Fruit fly (Drosophila melanogaster) whole organism, embryonic: ENCODE data around the gene CG42355.

Source experiments
- Asciz ChIP-seq: fragments of 200-800 bp; sonication (Bioruptor generic); optimal IDR thresholded peaks from 2 replicates; lab custom pipeline; 2017; ENCODE audit warnings: missing biosample characterization, mild to moderate bottlenecking, missing genetic modification characterization, missing genetic modification reagents
- CG10431 ChIP-seq: fragments of 200-800 bp; sonication (Bioruptor generic); optimal IDR thresholded peaks from 3 replicates; lab custom pipeline; 2018; ENCODE audit warnings: missing biosample characterization, mild to moderate bottlenecking, missing genetic modification characterization
- CG10462 ChIP-seq: fragments of 200-800 bp; sonication (Bioruptor generic); optimal IDR thresholded peaks from 2 replicates; lab custom pipeline; 2016; ENCODE audit warnings: missing biosample characterization, missing genetic modification characterization
- CG11723 ChIP-seq: fragments of 200-800 bp; sonication (Bioruptor generic); optimal IDR thresholded peaks from 2 replicates; lab custom pipeline; 2017; ENCODE audit warnings: missing biosample characterization, mild to moderate bottlenecking, missing genetic modification characterization
- CG12104 ChIP-seq: fragments of 200-800 bp; sonication (Bioruptor generic); optimal IDR thresholded peaks from 3 replicates; lab custom pipeline; 2016; ENCODE audit warnings: missing biosample characterization, missing genetic modification characterization
- CG17612 ChIP-seq: fragments of 200-800 bp; sonication (Bioruptor generic); IDR thresholded peaks from 2 replicates; pipeline ENCODE4 v1.3.6; 2022; ENCODE audit warnings: missing biosample characterization, missing genetic modification characterization
- CG17802 ChIP-seq: fragments of 200-800 bp; sonication (Bioruptor generic); optimal IDR thresholded peaks from 2 replicates; lab custom pipeline; 2018; ENCODE audit warnings: missing biosample characterization, mild to moderate bottlenecking, missing genetic modification characterization, moderate library complexity
- CG2875 ChIP-seq: fragments of 200-800 bp; sonication (Bioruptor generic); optimal IDR thresholded peaks from 2 replicates; lab custom pipeline; 2017; ENCODE audit warnings: missing biosample characterization, mild to moderate bottlenecking, missing genetic modification characterization, missing genetic modification reagents
- CG3847 ChIP-seq: fragments of 200-800 bp; sonication (Bioruptor generic); IDR thresholded peaks from 2 replicates; pipeline ENCODE4 v1.3.6; 2022; ENCODE audit warnings: missing biosample characterization, missing genetic modification characterization
- CG6791 ChIP-seq: fragments of 200-800 bp; sonication (Bioruptor generic); IDR thresholded peaks from 3 replicates; pipeline ENCODE4 v1.3.6; 2022; ENCODE audit warnings: missing biosample characterization, missing genetic modification characterization; ENCODE audit not compliant: partially characterized antibody
- CG7271 ChIP-seq: fragments of 200-800 bp; sonication (Bioruptor generic); optimal IDR thresholded peaks from 2 replicates; lab custom pipeline; 2018; ENCODE audit warnings: missing biosample characterization, mild to moderate bottlenecking, missing genetic modification characterization, moderate library complexity
- H2.0 ChIP-seq: fragments of 200-800 bp; sonication (Bioruptor generic); IDR thresholded peaks from 2 replicates; pipeline ENCODE4 v1.3.6; 2022; ENCODE audit warnings: missing biosample characterization, missing genetic modification characterization
- Hmr ChIP-seq: fragments of 200-800 bp; sonication (Bioruptor generic); optimal IDR thresholded peaks from 3 replicates; lab custom pipeline; 2017; ENCODE audit warnings: mild to moderate bottlenecking, missing biosample characterization, missing genetic modification reagents, missing genetic modification characterization
- MBD-R2 ChIP-seq: fragments of 200-800 bp; sonication (Bioruptor generic); IDR thresholded peaks from 2 replicates; pipeline ENCODE4 v1.3.6; 2022; ENCODE audit warnings: missing biosample characterization, missing genetic modification characterization
- NFAT ChIP-seq: fragments of 200-800 bp; sonication (Bioruptor generic); IDR thresholded peaks from 2 replicates; pipeline ENCODE4 v1.3.6; 2022; ENCODE audit warnings: missing biosample characterization, missing genetic modification characterization
- Oaz ChIP-seq: fragments of 200-800 bp; sonication (Bioruptor generic); IDR thresholded peaks from 2 replicates; pipeline ENCODE4 v1.3.6; 2022; ENCODE audit warnings: missing biosample characterization, missing genetic modification characterization
- Sry-β ChIP-seq: fragments of 200-800 bp; sonication (Bioruptor generic); optimal IDR thresholded peaks from 2 replicates; lab custom pipeline; 2018; ENCODE audit warnings: missing biosample characterization, mild to moderate bottlenecking, missing genetic modification characterization, moderate library complexity
- Stat92E ChIP-seq, 3 experiments: fragments of >200 bp in 2 of 3; fragments of 200-800 bp in 1 of 3; sonication (Bioruptor generic) in 1 of 3; optimal IDR thresholded peaks; 2 replicates each; lab custom pipeline; 2017 to 2019; ENCODE audit warnings: missing biosample characterization in 3 of 3, missing genetic modification characterization in 3 of 3, mild to moderate bottlenecking in 1 of 3, moderate library complexity in 1 of 3
- br ChIP-seq: fragments of >200 bp; optimal IDR thresholded peaks from 2 replicates; lab custom pipeline; 2017
- dysf ChIP-seq: fragments of 200-800 bp; sonication (Bioruptor generic); IDR thresholded peaks from 3 replicates; pipeline ENCODE4 v1.3.6; 2022; ENCODE audit warnings: missing biosample characterization, missing genetic modification characterization
- hkb ChIP-seq, 2 experiments: fragments of 200-800 bp in 1 of 2; fragments of >200 bp in 1 of 2; sonication (Bioruptor generic) in 1 of 2; IDR thresholded peaks in 1 of 2; optimal IDR thresholded peaks in 1 of 2; 2 replicates each; pipeline versions ENCODE4 v1.3.6 to Lab custom; 2017 to 2022; ENCODE audit warnings: missing biosample characterization in 1 of 2, missing genetic modification characterization in 1 of 2
- sim ChIP-seq: fragments of 200-800 bp; sonication (Bioruptor generic); IDR thresholded peaks from 2 replicates; pipeline ENCODE4 v1.3.6; 2022; ENCODE audit warnings: missing biosample characterization, missing genetic modification characterization

CG42355 gene

dm6 chr3L:2004732-2005131 is 33.3 kb downstream of the CG42355 start (continued):
- TF ChIP-seq Stat92E (GFP tag; optimal IDR thresholded peaks at IDR 0.05; lab: Kevin White, UChicago) (no peak), sim (no peak), CG17802 (no peak), CG6791 (no peak), MBD-R2 (GFP tag; lab: Robert Waterston, UW) (no peak), br (lab: Kevin White, UChicago) (no peak), NFAT (GFP tag; lab: Robert Waterston, UW) (no peak), CG2875 (GFP tag; lab: Kevin White, UChicago) (peak; percentile 19), Oaz (GFP tag; lab: Robert Waterston, UW) (no peak), dysf (no peak), CG3847 (no peak), Sry-β (no peak), Hmr (GFP tag; lab: Kevin White, UChicago) (peak; percentile 21), CG12104 (GFP tag; lab: Kevin White, UChicago) (no peak), CG10431 (GFP tag; lab: Kevin White, UChicago) (no peak), CG10462 (GFP tag; lab: Kevin White, UChicago) (no peak), hkb (optimal IDR thresholded peaks at IDR 0.05; lab: Kevin White, UChicago) (no peak), hkb (GFP tag; IDR thresholded peaks at IDR 0.05; lab: Robert Waterston, UW) (no peak), CG7271 (tag; lab: Kevin White, UChicago) (no peak), Asciz (GFP tag; lab: Kevin White, UChicago) (peak; percentile 42), CG11723 (GFP tag; lab: Kevin White, UChicago) (no peak), H2.0 (no peak), CG17612 (GFP tag; lab: Robert Waterston, UW) (no peak)
